Worm (Caenorhabditis elegans) whole organism, L3 larva: Measurements from ENCODE around the gene msp-78.

Experiments used
- ama-1 ChIP-seq: fragments of 150-350 bp; optimal IDR thresholded peaks from 2 replicates; lab custom pipeline; 2018
- ceh-82 ChIP-seq: fragments of 150-350 bp; optimal IDR thresholded peaks from 2 replicates; lab custom pipeline; 2014; ENCODE audit warnings: missing biosample characterization, missing genetic modification characterization
- lin-15B ChIP-seq: fragments of 150-350 bp; optimal IDR thresholded peaks from 2 replicates; lab custom pipeline; 2014; ENCODE audit warnings: missing biosample characterization, missing genetic modification characterization

- TF ChIP-seq lin-15B (no peak), ama-1 (lab: Kevin White, UChicago) (no peak), ceh-82 (no peak)
Measured at ce11 chrIV:9799129-9799528, 29.3 kb downstream of the msp-78 start, which contains the start of gene fat-4.
